Fruit fly (Drosophila melanogaster): ENCODE data around the gene CG14352.

CG14352 gene

DNA sequence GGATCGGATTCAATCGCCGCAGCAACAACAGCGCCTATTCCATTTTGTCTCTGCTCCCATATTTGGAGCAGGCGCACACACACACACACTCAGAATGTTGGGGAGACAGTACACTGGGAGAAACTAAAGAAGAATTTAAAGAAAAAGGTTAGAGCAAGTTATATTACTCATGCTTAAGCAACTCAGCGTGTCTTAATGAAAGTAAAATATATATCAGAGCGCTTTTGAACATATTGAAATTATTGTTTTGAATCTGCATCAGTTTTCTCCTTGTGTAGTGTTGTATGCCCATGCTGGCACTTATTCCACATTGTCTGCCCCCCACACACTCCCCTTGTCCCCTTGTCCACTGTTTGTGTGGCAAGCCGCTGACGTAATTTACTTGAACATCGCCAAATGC, 21.0 kb upstream of the CG14352 start (continued):
- TF ChIP-seq Ets96B (tag; optimal IDR thresholded peaks at IDR 0.05) = peak; percentile 30
- TF ChIP-seq acj6 (GFP tag; optimal IDR thresholded peaks at IDR 0.05) = peak; percentile 70
- peak; percentile 70 for TF ChIP-seq dac (GFP tag; optimal IDR thresholded peaks at IDR 0.05)
- peak; percentile 81 for TF ChIP-seq pdm3 (GFP tag; optimal IDR thresholded peaks at IDR 0.05)
- TF ChIP-seq CG8119 (GFP tag; IDR thresholded peaks at IDR 0.05) = peak; percentile 90
- TF ChIP-seq spab (GFP tag; optimal IDR thresholded peaks at IDR 0.05) = no peak
- TF ChIP-seq CG8319 (GFP tag; optimal IDR thresholded peaks at IDR 0.05) = no peak
- TF ChIP-seq Hr38 (GFP tag; optimal IDR thresholded peaks at IDR 0.05) = peak; percentile 26
- TF ChIP-seq CG34406 (GFP tag; optimal IDR thresholded peaks at IDR 0.05) = peak; percentile 54
- peak; percentile 92 for TF ChIP-seq CG6163 (GFP tag; IDR thresholded peaks at IDR 0.05)
- peak; percentile 77 for TF ChIP-seq CG4318 (GFP tag; optimal IDR thresholded peaks at IDR 0.05)
- peak; percentile 30 for TF ChIP-seq CG10669 (GFP tag; optimal IDR thresholded peaks at IDR 0.05)

DNA sequence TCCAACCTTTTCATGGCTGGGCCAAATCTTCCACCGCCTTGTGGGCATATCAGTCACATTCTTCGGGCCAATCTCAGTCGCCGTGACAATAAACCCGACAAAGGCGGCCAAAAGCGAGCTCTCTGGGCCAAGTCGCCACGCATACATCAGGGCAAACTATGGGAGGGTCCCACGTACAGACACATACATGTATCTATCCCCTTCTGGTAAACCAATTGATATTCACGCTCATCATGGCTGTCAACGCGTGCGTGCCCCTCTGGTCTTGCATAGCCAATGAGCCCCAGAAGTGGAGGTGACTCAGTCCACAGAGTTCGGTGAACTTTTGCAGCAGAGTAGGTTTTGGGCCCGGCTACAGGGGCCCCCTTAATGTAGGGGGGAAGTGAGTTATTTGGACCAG, 14.5 kb upstream of the CG14352 start:
- TF ChIP-seq fkh (GFP tag; optimal IDR thresholded peaks at IDR 0.05) = no peak
- peak in 1 of 2 experiments; percentile 32 for TF ChIP-seq ss (GFP tag; optimal IDR thresholded peaks at IDR 0.05)
- no peak for TF ChIP-seq CG6808 (GFP tag; optimal IDR thresholded peaks at IDR 0.05)
- peak; percentile 49 for TF ChIP-seq Eip78C (GFP tag)

DNA sequence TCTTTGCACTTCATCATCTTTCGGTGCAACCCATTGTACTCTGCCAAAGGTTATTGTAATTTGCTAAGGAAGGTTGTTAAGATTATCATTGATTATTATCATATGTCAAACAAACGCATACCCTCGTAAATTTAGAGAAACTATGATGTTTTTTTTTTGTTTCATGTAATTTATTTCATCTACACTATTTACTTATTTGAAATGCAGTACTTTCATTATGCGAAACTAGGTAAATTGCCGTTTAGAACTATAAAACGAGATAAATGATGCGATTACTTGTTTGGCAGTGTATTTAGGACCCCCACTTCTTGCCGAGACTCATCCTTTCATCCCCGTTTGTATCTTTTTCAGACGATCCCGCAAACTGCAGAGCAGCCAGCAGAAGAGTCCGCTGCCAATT, 7.4 kb upstream of the CG14352 start:
- TF ChIP-seq CG32006 (GFP tag; optimal IDR thresholded peaks at IDR 0.05) = peak; percentile 4
- peak; percentile 41 for TF ChIP-seq CG10631 (GFP tag; optimal IDR thresholded peaks at IDR 0.05)
- no peak for TF ChIP-seq CG11902 (GFP tag; optimal IDR thresholded peaks at IDR 0.05)
- no peak for TF ChIP-seq CG34406 (GFP tag; optimal IDR thresholded peaks at IDR 0.05)
- peak; percentile 19 for TF ChIP-seq Eip75B (GFP tag; optimal IDR thresholded peaks at IDR 0.05)
- peak; percentile 36 for TF ChIP-seq CG3032 (tag; optimal IDR thresholded peaks at IDR 0.05)
- TF ChIP-seq pdm3 (GFP tag; optimal IDR thresholded peaks at IDR 0.05) = peak; percentile 23
- TF ChIP-seq CG6808 (GFP tag; optimal IDR thresholded peaks at IDR 0.05) = peak; percentile 13
- TF ChIP-seq CG16779 (tag; optimal IDR thresholded peaks at IDR 0.05) = no peak
- TF ChIP-seq esn (GFP tag; optimal IDR thresholded peaks at IDR 0.05) = peak; percentile 30
- TF ChIP-seq Blimp-1 (GFP tag; optimal IDR thresholded peaks at IDR 0.05) = no peak
- no peak for TF ChIP-seq Gug (GFP tag; IDR thresholded peaks at IDR 0.05)
- TF ChIP-seq topi (GFP tag; optimal IDR thresholded peaks at IDR 0.05) = peak; percentile 15
- peak; percentile 83 for TF ChIP-seq Eip78C (GFP tag)
- peak; percentile 14 for TF ChIP-seq Ets96B (tag; optimal IDR thresholded peaks at IDR 0.05)
- no peak for TF ChIP-seq Ets21C (GFP tag; optimal IDR thresholded peaks at IDR 0.05)
- TF ChIP-seq fd85E (GFP tag; optimal IDR thresholded peaks at IDR 0.05) = no peak
- peak; percentile 21 for TF ChIP-seq dsx (GFP tag; optimal IDR thresholded peaks at IDR 0.05; ENCODE audit: poor library complexity, severe bottlenecking)
- TF ChIP-seq CG10669 (GFP tag; optimal IDR thresholded peaks at IDR 0.05) = peak; percentile 45
- peak; percentile 2 for TF ChIP-seq CG3919 (GFP tag; optimal IDR thresholded peaks at IDR 0.05)
- peak; percentile 16 for TF ChIP-seq spab (GFP tag; optimal IDR thresholded peaks at IDR 0.05)
- TF ChIP-seq Sox102F (GFP tag; optimal IDR thresholded peaks at IDR 0.05) = no peak

DNA sequence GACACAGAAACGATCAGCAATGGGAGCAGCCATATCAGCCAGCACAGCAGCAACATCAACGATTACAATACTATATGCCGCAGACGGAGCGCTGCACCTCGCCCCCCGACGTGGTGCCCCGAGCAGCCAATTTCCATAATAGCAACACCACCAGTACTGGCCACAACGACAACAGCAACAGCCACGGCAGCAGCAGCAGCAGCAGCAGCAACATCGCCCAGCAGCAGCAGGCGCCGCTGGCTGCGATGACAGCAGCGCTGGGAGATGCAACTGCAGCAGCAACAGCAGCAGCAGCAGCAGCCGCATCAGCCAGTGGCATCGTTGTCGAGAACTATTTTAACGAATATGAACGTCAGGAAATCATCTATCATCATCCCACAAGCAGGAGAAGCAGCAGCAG, 4.5 kb upstream of the CG14352 start:
- TF ChIP-seq CG3919 (GFP tag; optimal IDR thresholded peaks at IDR 0.05) (peak; percentile 60), CG6792 (GFP tag; optimal IDR thresholded peaks at IDR 0.05) (no peak), CG10669 (GFP tag; optimal IDR thresholded peaks at IDR 0.05) (no peak), CG6276 (GFP tag; optimal IDR thresholded peaks at IDR 0.05) (no peak), CG8119 (GFP tag; IDR thresholded peaks at IDR 0.05) (no peak), CG11762 (GFP tag; optimal IDR thresholded peaks at IDR 0.05; ENCODE audit: insufficient read depth) (no peak)

Data from whole organism, prepupa.